Worm (Caenorhabditis elegans): ENCODE data around the gene lys-1.

Gene lys-1

DNA sequence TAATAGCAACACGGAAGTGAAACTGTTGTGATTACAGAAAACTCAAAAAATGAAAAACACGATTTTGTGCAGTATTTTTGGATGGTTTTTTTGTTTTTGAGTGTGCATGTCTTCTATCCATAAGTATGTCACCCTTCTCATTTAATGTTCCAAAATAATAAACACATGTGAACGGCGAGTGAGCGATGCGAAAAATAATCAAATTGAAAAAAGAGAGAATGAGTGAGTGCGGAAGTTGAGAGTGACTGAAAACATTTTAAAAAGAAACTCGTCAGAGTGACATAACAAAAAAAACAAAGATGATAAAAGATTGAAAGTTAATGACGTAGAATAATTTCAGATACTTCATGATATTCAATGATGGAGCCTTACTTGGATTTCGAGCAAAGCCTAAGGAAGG lies 28.2 kb upstream of the lys-1 start:
- no peak for TF ChIP-seq tlp-1 (tag; optimal IDR thresholded peaks at IDR 0.05)
- TF ChIP-seq nhr-12 (tag; optimal IDR thresholded peaks at IDR 0.05): no peak
- TF ChIP-seq grh-1 (GFP tag; IDR thresholded peaks at IDR 0.05): no peak
- no peak for TF ChIP-seq nhr-76 (tag; optimal IDR thresholded peaks at IDR 0.05)
- TF ChIP-seq nhr-20 (tag; optimal IDR thresholded peaks at IDR 0.05): no peak
- no peak for TF ChIP-seq mdl-1 (tag; optimal IDR thresholded peaks at IDR 0.05)
- TF ChIP-seq ztf-11 (tag; optimal IDR thresholded peaks at IDR 0.05): no peak
- TF ChIP-seq mef-2 (tag; optimal IDR thresholded peaks at IDR 0.05): no peak
- TF ChIP-seq hlh-17 (GFP tag; optimal IDR thresholded peaks at IDR 0.05; ENCODE audit: borderline replicate concordance): no peak
- no peak for TF ChIP-seq sox-4 (tag; optimal IDR thresholded peaks at IDR 0.05)
- no peak for TF ChIP-seq egl-13 (tag; optimal IDR thresholded peaks at IDR 0.05)
- TF ChIP-seq F16B12.6 (tag; optimal IDR thresholded peaks at IDR 0.05): no peak
- no peak for TF ChIP-seq sptf-1 (tag; optimal IDR thresholded peaks at IDR 0.05)
- no peak for TF ChIP-seq aly-2 (tag; optimal IDR thresholded peaks at IDR 0.05)
- no peak for TF ChIP-seq dpl-1 (GFP tag; optimal IDR thresholded peaks at IDR 0.05)
- TF ChIP-seq pag-3 (tag; optimal IDR thresholded peaks at IDR 0.05; ENCODE audit: borderline replicate concordance, insufficient read depth): no peak
- no peak for TF ChIP-seq lin-35 (GFP tag; optimal IDR thresholded peaks at IDR 0.05)
- no peak for TF ChIP-seq unc-30 (tag; optimal IDR thresholded peaks at IDR 0.05)
- no peak for TF ChIP-seq ceh-8 (GFP tag; optimal IDR thresholded peaks at IDR 0.05)
- TF ChIP-seq nhr-47 (tag; optimal IDR thresholded peaks at IDR 0.05): no peak

DNA sequence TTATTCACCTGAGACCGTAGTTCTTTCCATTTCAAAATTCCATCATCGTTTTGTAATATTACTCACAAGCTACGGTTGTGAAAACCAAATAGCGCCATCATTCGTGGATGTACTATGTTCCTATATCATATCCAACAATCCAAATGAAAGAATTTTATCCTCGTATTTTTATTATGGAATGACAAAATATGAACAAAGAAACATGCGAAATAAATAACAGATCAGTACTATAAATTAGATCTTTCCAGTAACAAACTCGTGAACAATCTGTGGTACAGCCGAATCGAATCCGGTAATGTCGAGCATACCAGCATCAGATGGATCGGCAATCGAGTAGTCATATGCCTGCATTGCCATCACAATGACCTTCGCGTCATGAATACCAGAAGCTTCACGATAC lies 25.0 kb upstream of the lys-1 start:
- TF ChIP-seq nhr-77 (tag; optimal IDR thresholded peaks at IDR 0.05) (no peak), ceh-8 (GFP tag; optimal IDR thresholded peaks at IDR 0.05) (no peak), nhr-85 (tag) (no peak), unc-62 (GFP tag; optimal IDR thresholded peaks at IDR 0.05) (no peak), elt-3 (tag; optimal IDR thresholded peaks at IDR 0.05) (no peak), lin-13 (GFP tag; optimal IDR thresholded peaks at IDR 0.05) (no peak), isw-1 (GFP tag; IDR thresholded peaks at IDR 0.05) (no peak), mep-1 (tag; optimal IDR thresholded peaks at IDR 0.05) (no peak), xbp-1 (tag; optimal IDR thresholded peaks at IDR 0.05) (no peak), ces-1 (GFP tag; optimal IDR thresholded peaks at IDR 0.05) (no peak)

DNA sequence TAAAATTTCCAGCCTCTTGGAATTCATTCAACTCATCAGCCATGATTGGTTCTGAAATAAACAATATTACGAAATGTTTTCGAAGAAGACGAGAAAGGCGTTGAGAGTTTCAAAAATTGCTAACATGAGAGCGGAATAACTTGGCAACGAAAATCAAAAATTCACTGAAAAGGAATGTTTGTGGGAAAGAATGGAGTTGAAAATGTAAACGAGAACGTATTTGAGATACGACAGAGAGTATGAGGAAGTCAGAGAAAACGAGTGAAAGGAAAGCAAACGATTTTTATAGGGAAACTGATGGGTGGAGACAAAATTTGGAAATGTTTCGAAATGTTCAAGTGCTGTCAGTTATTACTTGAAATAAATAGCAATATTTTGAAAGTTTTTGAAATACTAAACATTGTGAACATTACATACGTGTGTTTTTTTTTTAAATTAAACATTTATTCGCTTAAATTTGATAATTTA lies 22.7 kb upstream of the lys-1 start, which contains the start of gene rop-1:
TSS of gene rop-1 (minus strand) at position 51 of the 468 bp plus-strand sequence.
- TF ChIP-seq nhr-237 (tag; optimal IDR thresholded peaks at IDR 0.05) (no peak), ceh-63 (GFP tag; optimal IDR thresholded peaks at IDR 0.05) (no peak), C34B4.2 (tag; optimal IDR thresholded peaks at IDR 0.05) (no peak), efl-1 (optimal IDR thresholded peaks at IDR 0.05) (peak in 1 of 2 experiments; percentile 26), efl-1 (GFP tag; optimal IDR thresholded peaks at IDR 0.05 in 1 of 2) (peak in 1 of 2 experiments; percentile 4), sptf-1 (tag; optimal IDR thresholded peaks at IDR 0.05) (no peak), lsy-2 (tag; optimal IDR thresholded peaks at IDR 0.05) (peak in 1 of 2 experiments; percentile 52), rnt-1 (tag; optimal IDR thresholded peaks at IDR 0.05) (no peak), tbx-2 (tag; optimal IDR thresholded peaks at IDR 0.05) (no peak), lin-13 (GFP tag; optimal IDR thresholded peaks at IDR 0.05) (no peak), hpl-2 (GFP tag; optimal IDR thresholded peaks at IDR 0.05) (no peak), pqm-1 (tag; optimal IDR thresholded peaks at IDR 0.05) (no peak), ceh-82 (tag; optimal IDR thresholded peaks at IDR 0.05) (peak in 1 of 3 experiments; percentile 3), fos-1 (tag; optimal IDR thresholded peaks at IDR 0.05) (no peak), unc-130 (tag; optimal IDR thresholded peaks at IDR 0.05) (no peak), lir-3 (tag; optimal IDR thresholded peaks at IDR 0.05; ENCODE audit: poor library complexity) (no peak), egl-27 (tag; optimal IDR thresholded peaks at IDR 0.05) (no peak), zip-4 (GFP tag; optimal IDR thresholded peaks at IDR 0.05) (no peak), elt-3 (tag; optimal IDR thresholded peaks at IDR 0.05) (no peak), nhr-12 (tag; optimal IDR thresholded peaks at IDR 0.05) (no peak), aha-1 (tag; optimal IDR thresholded peaks at IDR 0.05) (no peak), lin-14 (GFP tag; optimal IDR thresholded peaks at IDR 0.05) (peak; percentile 35), ztf-11 (tag; optimal IDR thresholded peaks at IDR 0.05) (no peak), grh-1 (GFP tag; IDR thresholded peaks at IDR 0.05) (no peak), blmp-1 (tag; optimal IDR thresholded peaks at IDR 0.05) (peak; percentile 89), ceh-88 (GFP tag; IDR thresholded peaks at IDR 0.05) (no peak), unc-62 (GFP tag; optimal IDR thresholded peaks at IDR 0.05) (no peak), elt-2 (tag; optimal IDR thresholded peaks at IDR 0.05) (peak; percentile 5), F16B12.6 (tag; optimal IDR thresholded peaks at IDR 0.05) (no peak)
